Worm (Caenorhabditis elegans) whole organism, L4/young adult: ENCODE results near the gene C16D9.3.

ENCODE experiments used
- W03F9.2 ChIP-seq: fragments of 150-350 bp; optimal IDR thresholded peaks from 2 replicates; lab custom pipeline; 2014; ENCODE audit warnings: missing biosample characterization, missing genetic modification characterization
- dao-5 ChIP-seq: sonication (generic microtip); optimal IDR thresholded peaks from 2 replicates; lab custom pipeline; 2016; ENCODE audit warnings: missing genotype, missing genetic modification characterization, moderate library complexity, missing compliant biosample characterization

ce11 chrV:8288125-8288806, 48.4 kb upstream of the C16D9.3 start:
- TF ChIP-seq dao-5 (tag; lab: Kevin White, UChicago) (no peak), W03F9.2 (no peak)
